Fruit fly (Drosophila melanogaster): ENCODE results near the gene CG13001.
A peak's percentile ranks its signal among the peaks of the same experiment; 100 is the strongest.

CG13001 gene

dm6 chrX:16932820-16933386, 9.8 kb downstream of the CG13001 start (continued):
- TF ChIP-seq CG8319 (GFP tag; optimal IDR thresholded peaks at IDR 0.05) = no peak
- TF ChIP-seq CG1621 (tag; optimal IDR thresholded peaks at IDR 0.05) = no peak
- no peak for TF ChIP-seq svp (GFP tag)
- no peak for TF ChIP-seq CG6163 (GFP tag; IDR thresholded peaks at IDR 0.05)
- TF ChIP-seq CG3032 (tag; optimal IDR thresholded peaks at IDR 0.05) = peak; percentile 31
- TF ChIP-seq Lpt (GFP tag; optimal IDR thresholded peaks at IDR 0.05) = no peak
- no peak for TF ChIP-seq dac (GFP tag; optimal IDR thresholded peaks at IDR 0.05)
- TF ChIP-seq fkh (GFP tag; optimal IDR thresholded peaks at IDR 0.05) = no peak
- TF ChIP-seq salr (GFP tag; optimal IDR thresholded peaks at IDR 0.05) = peak in 1 of 2 experiments; percentile 23
- TF ChIP-seq Smox (GFP tag; optimal IDR thresholded peaks at IDR 0.05) = peak; percentile 27
- TF ChIP-seq eg (GFP tag; IDR thresholded peaks at IDR 0.05) = peak; percentile 39; the same call in 1 of the 3 replicates
- no peak for TF ChIP-seq CG8632 (GFP tag; optimal IDR thresholded peaks at IDR 0.05)
- peak; percentile 29 for TF ChIP-seq CG11762 (GFP tag; optimal IDR thresholded peaks at IDR 0.05; ENCODE audit: insufficient read depth)
- TF ChIP-seq Ets96B (tag; optimal IDR thresholded peaks at IDR 0.05) = no peak
- no peak for TF ChIP-seq net (GFP tag; optimal IDR thresholded peaks at IDR 0.05)
- peak; percentile 27 for TF ChIP-seq Hr39 (GFP tag; optimal IDR thresholded peaks at IDR 0.05)
- TF ChIP-seq Eip78C (GFP tag) = peak; percentile 66
- TF ChIP-seq CG11902 (GFP tag; optimal IDR thresholded peaks at IDR 0.05) = peak; percentile 10

DNA sequence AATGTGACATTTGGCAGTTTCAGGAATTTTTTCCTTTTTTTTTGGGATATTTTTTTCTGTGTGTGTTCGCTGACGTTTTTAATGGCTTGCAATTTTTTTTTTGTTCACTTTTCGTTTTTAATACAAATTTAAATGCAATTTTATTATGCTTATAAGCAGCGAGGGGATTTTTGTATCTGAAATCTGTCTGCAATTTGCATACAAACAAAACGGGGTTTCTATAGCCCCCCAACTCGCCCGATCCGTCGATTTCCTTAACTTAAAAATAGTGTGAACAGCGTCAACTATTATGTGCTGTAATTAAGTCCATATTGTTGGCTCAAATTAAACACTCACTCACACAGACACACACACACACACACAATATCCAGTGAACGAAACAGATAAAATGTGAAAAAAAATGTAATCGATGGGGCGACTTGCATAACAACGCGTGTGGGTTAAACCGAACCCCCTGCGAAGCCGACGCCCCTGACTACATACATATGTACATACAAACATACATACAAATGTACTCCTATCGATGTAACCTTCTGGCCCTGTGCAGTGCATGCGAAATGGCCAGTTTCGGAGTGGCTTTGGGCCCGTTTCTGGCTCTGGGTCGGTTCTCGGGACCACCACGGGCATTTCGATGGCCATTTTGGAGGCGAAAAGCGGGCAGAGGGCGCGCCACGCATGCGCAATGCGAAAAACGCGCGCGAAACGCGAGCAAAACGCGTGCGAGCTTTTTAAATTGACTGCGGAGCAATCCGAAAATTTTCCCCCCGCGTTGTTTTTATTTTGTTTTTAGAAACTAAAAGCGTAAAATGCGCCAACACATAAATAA, 10.5 kb downstream of the CG13001 start:
- peak; percentile 23 for TF ChIP-seq CG3919 (GFP tag; optimal IDR thresholded peaks at IDR 0.05)
- TF ChIP-seq vri (GFP tag; optimal IDR thresholded peaks at IDR 0.05) = no peak
- TF ChIP-seq esn (GFP tag; optimal IDR thresholded peaks at IDR 0.05) = peak; percentile 13
- TF ChIP-seq CG31627 (GFP tag; optimal IDR thresholded peaks at IDR 0.05) = peak; percentile 50
- TF ChIP-seq Blimp-1 (GFP tag; optimal IDR thresholded peaks at IDR 0.05) = no peak
- no peak for TF ChIP-seq CG3032 (tag; optimal IDR thresholded peaks at IDR 0.05)
- no peak for TF ChIP-seq fd85E (GFP tag; optimal IDR thresholded peaks at IDR 0.05)
- TF ChIP-seq CG8319 (GFP tag; optimal IDR thresholded peaks at IDR 0.05) = no peak
- peak; percentile 45 for TF ChIP-seq Sox102F (GFP tag; optimal IDR thresholded peaks at IDR 0.05)
- no peak for TF ChIP-seq Eip93F (GFP tag; optimal IDR thresholded peaks at IDR 0.05)
- TF ChIP-seq CG7368 (GFP tag; optimal IDR thresholded peaks at IDR 0.05) = peak; percentile 2
- no peak for TF ChIP-seq Lpt (GFP tag; optimal IDR thresholded peaks at IDR 0.05)
- no peak for TF ChIP-seq fkh (GFP tag; optimal IDR thresholded peaks at IDR 0.05)
- TF ChIP-seq CG11762 (GFP tag; optimal IDR thresholded peaks at IDR 0.05; ENCODE audit: insufficient read depth) = no peak
- TF ChIP-seq topi (GFP tag; optimal IDR thresholded peaks at IDR 0.05) = peak; percentile 24
- TF ChIP-seq Ets21C (GFP tag; optimal IDR thresholded peaks at IDR 0.05) = no peak
- TF ChIP-seq Hr39 (GFP tag; optimal IDR thresholded peaks at IDR 0.05) = peak; percentile 47
- TF ChIP-seq Sox14 (GFP tag; optimal IDR thresholded peaks at IDR 0.05) = no peak
- TF ChIP-seq Hr4 (GFP tag; optimal IDR thresholded peaks at IDR 0.05) = no peak
- TF ChIP-seq pdm3 (GFP tag; optimal IDR thresholded peaks at IDR 0.05) = peak; percentile 2
- no peak for TF ChIP-seq achi (GFP tag; optimal IDR thresholded peaks at IDR 0.05)
- peak; percentile 75 for TF ChIP-seq Eip78C (GFP tag)
- peak; percentile 30 for TF ChIP-seq Met (GFP tag; optimal IDR thresholded peaks at IDR 0.05)
- no peak for TF ChIP-seq dsx (GFP tag; optimal IDR thresholded peaks at IDR 0.05; ENCODE audit: poor library complexity, severe bottlenecking)
- no peak for TF ChIP-seq CG11294 (GFP tag; IDR thresholded peaks at IDR 0.05)
- peak; percentile 37 for TF ChIP-seq lz (GFP tag; optimal IDR thresholded peaks at IDR 0.05)
- no peak for TF ChIP-seq CG9139 (GFP tag; optimal IDR thresholded peaks at IDR 0.05)
- no peak for TF ChIP-seq acj6 (GFP tag; optimal IDR thresholded peaks at IDR 0.05)
- no peak for TF ChIP-seq CG32006 (GFP tag; optimal IDR thresholded peaks at IDR 0.05)
- TF ChIP-seq CG6854 (GFP tag; optimal IDR thresholded peaks at IDR 0.05) = no peak
- no peak for TF ChIP-seq CG8119 (GFP tag; IDR thresholded peaks at IDR 0.05)
- peak; percentile 31 for TF ChIP-seq OdsH (GFP tag; optimal IDR thresholded peaks at IDR 0.05)
- no peak for TF ChIP-seq dac (GFP tag; optimal IDR thresholded peaks at IDR 0.05)
- no peak for TF ChIP-seq CG11902 (GFP tag; optimal IDR thresholded peaks at IDR 0.05)
- peak; percentile 51; the same call in 2 of the 3 replicates for TF ChIP-seq CG6163 (GFP tag; IDR thresholded peaks at IDR 0.05)
- TF ChIP-seq salr (GFP tag; optimal IDR thresholded peaks at IDR 0.05) = no peak
- TF ChIP-seq Eip75B (GFP tag; optimal IDR thresholded peaks at IDR 0.05) = peak; percentile 3
- TF ChIP-seq CG16779 (tag; optimal IDR thresholded peaks at IDR 0.05) = no peak
- no peak for TF ChIP-seq Gug (GFP tag; IDR thresholded peaks at IDR 0.05)
- TF ChIP-seq Hr38 (GFP tag; optimal IDR thresholded peaks at IDR 0.05) = no peak
